Fruit fly (Drosophila melanogaster) whole organism, wandering third instar larva: ENCODE data around the gene Cyp28c1.

Source experiments
- Abd-B ChIP-seq: fragments of >200 bp; optimal IDR thresholded peaks from 2 replicates; lab custom pipeline; 2017; ENCODE audit warnings: missing biosample characterization, missing genetic modification characterization
- CG32264 ChIP-seq: fragments of 200-800 bp; sonication (Bioruptor generic); optimal IDR thresholded peaks from 2 replicates; lab custom pipeline; 2016; ENCODE audit warnings: missing biosample characterization, missing genetic modification characterization
- CG9705 ChIP-seq: fragments of 200-800 bp; sonication (Bioruptor generic); optimal IDR thresholded peaks from 2 replicates; lab custom pipeline; 2018; ENCODE audit warnings: missing biosample characterization, mild to moderate bottlenecking, missing genetic modification characterization
- CrebA ChIP-seq: fragments of 200-800 bp; sonication (Bioruptor generic); optimal IDR thresholded peaks from 2 replicates; lab custom pipeline; 2016; ENCODE audit warnings: missing biosample characterization, mild to moderate bottlenecking, missing genetic modification characterization, borderline replicate concordance
- Dfd ChIP-seq: fragments of >200 bp; optimal IDR thresholded peaks from 2 replicates; lab custom pipeline; 2017; ENCODE audit warnings: missing biosample characterization, missing genetic modification characterization
- Dif ChIP-seq: fragments of 200-275, 200-300 bp; sonication (Bioruptor generic); optimal IDR thresholded peaks from 2 replicates; lab custom pipeline; 2018; ENCODE audit warnings: missing biosample characterization, missing genetic modification characterization; ENCODE audit not compliant: partially characterized antibody
- GATAd ChIP-seq: sonication (Bioruptor generic); optimal IDR thresholded peaks from 2 replicates; lab custom pipeline; 2016; ENCODE audit warnings: missing biosample characterization, missing genetic modification characterization
- HLH106 ChIP-seq: fragments of 200-800 bp; optimal IDR thresholded peaks from 3 replicates; lab custom pipeline; 2019; ENCODE audit warnings: missing biosample characterization, mild to moderate bottlenecking, missing genetic modification characterization, moderate library complexity
- Hnf4 ChIP-seq: fragments of 200-800 bp; sonication (Bioruptor generic); optimal IDR thresholded peaks from 2 replicates; lab custom pipeline; 2016; ENCODE audit warnings: missing biosample characterization, mild to moderate bottlenecking, missing genetic modification characterization
- Hr78 ChIP-seq: fragments of >200 bp; optimal IDR thresholded peaks from 2 replicates; lab custom pipeline; 2017; ENCODE audit warnings: missing biosample characterization, missing genetic modification characterization
- Hr83 ChIP-seq: fragments of 200-300 bp; sonication (Bioruptor generic); optimal IDR thresholded peaks from 2 replicates; lab custom pipeline; 2016; ENCODE audit warnings: missing biosample characterization, mild to moderate bottlenecking, missing genetic modification characterization, moderate library complexity; ENCODE audit not compliant: poor library complexity, severe bottlenecking
- Jra ChIP-seq: sonication (Bioruptor generic); optimal IDR thresholded peaks from 2 replicates; lab custom pipeline; 2016; ENCODE audit warnings: missing biosample characterization, missing genetic modification characterization
- Mio ChIP-seq: sonication (Bioruptor generic); optimal IDR thresholded peaks from 2 replicates; lab custom pipeline; 2016; ENCODE audit warnings: missing biosample characterization, missing genetic modification characterization
- Myc ChIP-seq: fragments of >200 bp; optimal IDR thresholded peaks from 2 replicates; lab custom pipeline; 2017
- N ChIP-seq: fragments of >200 bp; optimal IDR thresholded peaks from 2 replicates; lab custom pipeline; 2018; ENCODE audit warnings: missing biosample characterization, missing external identifiers, missing genetic modification characterization
- OdsH ChIP-seq: fragments of 200-800 bp; sonication (Bioruptor generic); optimal IDR thresholded peaks from 2 replicates; lab custom pipeline; 2016; ENCODE audit warnings: missing biosample characterization, mild to moderate bottlenecking, missing genetic modification characterization
- Rel ChIP-seq, 2 experiments: fragments of 200-800 bp; sonication (Bioruptor generic) in 1 of 2; optimal IDR thresholded peaks; 2 replicates in 1 of 2; 3 replicates in 1 of 2; lab custom pipeline; 2016 to 2019; ENCODE audit warnings: mild to moderate bottlenecking in 2 of 2, missing biosample characterization in 2 of 2, missing genetic modification characterization in 2 of 2, moderate library complexity in 1 of 2
- Sp1 ChIP-seq: fragments of 200-800 bp; sonication (Bioruptor generic); optimal IDR thresholded peaks from 3 replicates; lab custom pipeline; 2019; ENCODE audit warnings: missing biosample characterization, mild to moderate bottlenecking, missing genetic modification characterization, moderate library complexity
- Vsx2 ChIP-seq: fragments of 200-300, 225-300 bp; sonication (Bioruptor generic); optimal IDR thresholded peaks from 2 replicates; lab custom pipeline; 2018; ENCODE audit warnings: missing biosample characterization, missing genetic modification characterization; ENCODE audit not compliant: partially characterized antibody
- br ChIP-seq: fragments of 200-800 bp; sonication (Bioruptor generic); optimal IDR thresholded peaks from 2 replicates; lab custom pipeline; 2016; ENCODE audit warnings: missing biosample characterization, missing genetic modification characterization
- brk ChIP-seq: fragments of 200-800 bp; sonication (Bioruptor generic); optimal IDR thresholded peaks from 2 replicates; lab custom pipeline; 2016; ENCODE audit warnings: missing biosample characterization, mild to moderate bottlenecking, missing genetic modification characterization
- dl ChIP-seq, 2 experiments: fragments of 175-275, 200-275 bp in 1 of 2; fragments of 200-275 bp in 1 of 2; sonication (Bioruptor generic); optimal IDR thresholded peaks; lab custom pipeline; 2018; ENCODE audit warnings: mild to moderate bottlenecking in 2 of 2, missing biosample characterization in 2 of 2, missing genetic modification characterization in 2 of 2, moderate library complexity in 2 of 2; ENCODE audit not compliant: partially characterized antibody in 2 of 2, insufficient read depth in 1 of 2
- dmrt93B ChIP-seq: fragments of 200-800 bp; sonication (Bioruptor generic); optimal IDR thresholded peaks from 2 replicates; lab custom pipeline; 2018; ENCODE audit warnings: missing biosample characterization, mild to moderate bottlenecking, missing genetic modification characterization
- dsf ChIP-seq: sonication (Bioruptor generic); optimal IDR thresholded peaks from 2 replicates; lab custom pipeline; 2016; ENCODE audit warnings: missing biosample characterization, missing genetic modification characterization, borderline replicate concordance
- ey ChIP-seq: fragments of 200-800 bp; sonication (Bioruptor generic); optimal IDR thresholded peaks from 2 replicates; lab custom pipeline; 2016; ENCODE audit warnings: missing biosample characterization, missing genetic modification characterization
- foxo ChIP-seq, 2 experiments: fragments of 200-800 bp; sonication (Bioruptor generic); optimal IDR thresholded peaks; 2 replicates in 1 of 2; 3 replicates in 1 of 2; lab custom pipeline; 2016 to 2017; ENCODE audit warnings: missing biosample characterization in 2 of 2, missing genetic modification characterization in 2 of 2
- fru ChIP-seq: fragments of 200-800 bp; sonication (Bioruptor generic); optimal IDR thresholded peaks from 3 replicates; lab custom pipeline; 2016; ENCODE audit warnings: missing biosample characterization, mild to moderate bottlenecking, missing genetic modification characterization
- h ChIP-seq: fragments of 200-800 bp; sonication (Bioruptor generic); optimal IDR thresholded peaks from 3 replicates; lab custom pipeline; 2016; ENCODE audit warnings: missing biosample characterization, mild to moderate bottlenecking, missing genetic modification characterization
- jim ChIP-seq: fragments of 175-275, 200-325 bp; sonication (Bioruptor generic); optimal IDR thresholded peaks from 2 replicates; lab custom pipeline; 2016; ENCODE audit warnings: missing biosample characterization, mild to moderate bottlenecking, missing genetic modification characterization
- lola ChIP-seq: fragments of >200 bp; optimal IDR thresholded peaks from 2 replicates; lab custom pipeline; 2017; ENCODE audit warnings: missing biosample characterization, missing genetic modification characterization
- pan ChIP-seq: fragments of >200 bp; optimal IDR thresholded peaks from 2 replicates; lab custom pipeline; 2017
- psq ChIP-seq: fragments of 200-800 bp; sonication (Bioruptor generic); optimal IDR thresholded peaks from 3 replicates; lab custom pipeline; 2017; ENCODE audit warnings: missing biosample characterization, mild to moderate bottlenecking, missing genetic modification characterization, moderate library complexity
- rgr ChIP-seq: fragments of 200-800 bp; sonication (Bioruptor generic); optimal IDR thresholded peaks from 3 replicates; lab custom pipeline; 2016; ENCODE audit warnings: missing biosample characterization, mild to moderate bottlenecking, missing genetic modification characterization
- sage ChIP-seq: fragments of 200-800 bp; sonication (Bioruptor generic); optimal IDR thresholded peaks from 2 replicates; lab custom pipeline; 2016; ENCODE audit warnings: missing biosample characterization, mild to moderate bottlenecking, missing genetic modification characterization
- sv ChIP-seq: fragments of 200-800 bp; sonication (Bioruptor generic); optimal IDR thresholded peaks from 3 replicates; lab custom pipeline; 2016; ENCODE audit warnings: missing biosample characterization, missing genetic modification characterization
- tai ChIP-seq: sonication (Bioruptor generic); optimal IDR thresholded peaks from 2 replicates; lab custom pipeline; 2016; ENCODE audit warnings: missing biosample characterization, missing genetic modification characterization
- usp ChIP-seq: fragments of >200 bp; optimal IDR thresholded peaks from 2 replicates; lab custom pipeline; 2017; ENCODE audit warnings: missing biosample characterization, missing genetic modification characterization
- woc ChIP-seq: sonication (Bioruptor generic); optimal IDR thresholded peaks from 2 replicates; lab custom pipeline; 2016; ENCODE audit warnings: missing biosample characterization, mild to moderate bottlenecking, missing genetic modification characterization

The Cyp28c1 gene

dm6 chrX:11839308-11839707 is at the start of gene Cyp28c1:
Cyp28c1 (plus strand) TSS chrX:11839608.
- no peak for TF ChIP-seq Vsx2 (GFP tag; lab: Kevin White, UChicago)
- TF ChIP-seq Sp1 (GFP tag; lab: Kevin White, UChicago) = no peak
- no peak for TF ChIP-seq CG9705 (GFP tag; lab: Kevin White, UChicago)
- no peak for TF ChIP-seq h (GFP tag; lab: Kevin White, UChicago)
- TF ChIP-seq Hr78 (GFP tag; lab: Kevin White, UChicago) = no peak
- no peak for TF ChIP-seq N (GFP tag; lab: Kevin White, UChicago)
- TF ChIP-seq, all 38 proteins: peak for 0

- no peak for TF ChIP-seq OdsH
- peak; percentile 33 for TF ChIP-seq dmrt93B (GFP tag; lab: Kevin White, UChicago)
- TF ChIP-seq Abd-B (GFP tag; lab: Kevin White, UChicago) = no peak
- peak; percentile 12 for TF ChIP-seq CG9705 (GFP tag; lab: Kevin White, UChicago)
- TF ChIP-seq jim (GFP tag; lab: Kevin White, UChicago) = no peak
- peak; percentile 70 for TF ChIP-seq Hnf4 (GFP tag; lab: Kevin White, UChicago)
- TF ChIP-seq N (GFP tag; lab: Kevin White, UChicago) = peak; percentile 74
- peak; percentile 30 for TF ChIP-seq HLH106 (tag; lab: Kevin White, UChicago)
- TF ChIP-seq Sp1 (GFP tag; lab: Kevin White, UChicago) = no peak
- TF ChIP-seq h (GFP tag; lab: Kevin White, UChicago) = peak; percentile 39
- no peak for TF ChIP-seq Hr78 (GFP tag; lab: Kevin White, UChicago)
- TF ChIP-seq Myc (lab: Kevin White, UChicago) = no peak
- TF ChIP-seq sage (GFP tag; lab: Kevin White, UChicago) = no peak
- no peak for TF ChIP-seq Dif (GFP tag; lab: Kevin White, UChicago)
- TF ChIP-seq psq (GFP tag; lab: Kevin White, UChicago) = peak; percentile 65
- peak; percentile 60 for TF ChIP-seq Jra
- peak; percentile 12 for TF ChIP-seq sv (GFP tag; lab: Kevin White, UChicago)
- TF ChIP-seq Hr83 (GFP tag; lab: Kevin White, UChicago) = peak; percentile 83
- TF ChIP-seq br (GFP tag; lab: Kevin White, UChicago) = peak; percentile 44
- TF ChIP-seq dl (GFP tag; optimal IDR thresholded peaks at IDR 0.05; lab: Kevin White, UChicago; ENCODE audit: insufficient read depth in 1 of 2, partially characterized antibody in 2 of 2) = peak in 1 of 2 experiments; percentile 14
- peak; percentile 38 for TF ChIP-seq woc (GFP tag; lab: Kevin White, UChicago)
- peak in 1 of 2 experiments; percentile 60 for TF ChIP-seq foxo (GFP tag; optimal IDR thresholded peaks at IDR 0.05; lab: Kevin White, UChicago)
- no peak for TF ChIP-seq Rel (GFP tag; optimal IDR thresholded peaks at IDR 0.05; lab: Kevin White, UChicago)
- peak; percentile 20 for TF ChIP-seq Rel (tag; optimal IDR thresholded peaks at IDR 0.05; lab: Kevin White, UChicago)
- no peak for TF ChIP-seq Vsx2 (GFP tag; lab: Kevin White, UChicago)
- no peak for TF ChIP-seq Dfd (GFP tag; lab: Kevin White, UChicago)
- TF ChIP-seq ey (GFP tag; lab: Kevin White, UChicago) = peak; percentile 2
- no peak for TF ChIP-seq GATAd
- no peak for TF ChIP-seq brk (GFP tag; lab: Kevin White, UChicago)
- TF ChIP-seq Mio (GFP tag; lab: Kevin White, UChicago) = no peak
- no peak for TF ChIP-seq CG32264 (GFP tag; lab: Kevin White, UChicago)
- peak; percentile 36 for TF ChIP-seq rgr
- peak; percentile 58 for TF ChIP-seq fru (GFP tag; lab: Kevin White, UChicago)
- no peak for TF ChIP-seq usp (GFP tag; lab: Kevin White, UChicago)
- TF ChIP-seq tai (GFP tag; lab: Kevin White, UChicago) = peak; percentile 80
- no peak for TF ChIP-seq lola (GFP tag; lab: Kevin White, UChicago)
- TF ChIP-seq CrebA = no peak
- peak; percentile 43 for TF ChIP-seq dsf (GFP tag; lab: Kevin White, UChicago)
- TF ChIP-seq pan (lab: Kevin White, UChicago) = no peak
These were observed 46.7 kb upstream of the Cyp28c1 start, which contains the start of gene CkIIbeta for dm6 chrX:11792415-11793328. CkIIbeta (plus strand) TSS chrX:11792533.
